Worm (Caenorhabditis elegans) whole organism, young adult: ENCODE results near the gene F36G3.1.

Experiments
- hsf-1 ChIP-seq: fragments of 200-800 bp; sonication (Bioruptor generic); IDR thresholded peaks from 2 replicates; pipeline ENCODE4 v1.3.6; 2022; ENCODE audit warnings: missing genetic modification reagents, missing genetic modification characterization, missing compliant biosample characterization
- tbp1 ChIP-seq: fragments of 200-800 bp; sonication (Bioruptor generic); optimal IDR thresholded peaks from 2 replicates; lab custom pipeline; 2018; ENCODE audit warnings: mild to moderate bottlenecking, missing genetic modification characterization, missing compliant biosample characterization

DNA sequence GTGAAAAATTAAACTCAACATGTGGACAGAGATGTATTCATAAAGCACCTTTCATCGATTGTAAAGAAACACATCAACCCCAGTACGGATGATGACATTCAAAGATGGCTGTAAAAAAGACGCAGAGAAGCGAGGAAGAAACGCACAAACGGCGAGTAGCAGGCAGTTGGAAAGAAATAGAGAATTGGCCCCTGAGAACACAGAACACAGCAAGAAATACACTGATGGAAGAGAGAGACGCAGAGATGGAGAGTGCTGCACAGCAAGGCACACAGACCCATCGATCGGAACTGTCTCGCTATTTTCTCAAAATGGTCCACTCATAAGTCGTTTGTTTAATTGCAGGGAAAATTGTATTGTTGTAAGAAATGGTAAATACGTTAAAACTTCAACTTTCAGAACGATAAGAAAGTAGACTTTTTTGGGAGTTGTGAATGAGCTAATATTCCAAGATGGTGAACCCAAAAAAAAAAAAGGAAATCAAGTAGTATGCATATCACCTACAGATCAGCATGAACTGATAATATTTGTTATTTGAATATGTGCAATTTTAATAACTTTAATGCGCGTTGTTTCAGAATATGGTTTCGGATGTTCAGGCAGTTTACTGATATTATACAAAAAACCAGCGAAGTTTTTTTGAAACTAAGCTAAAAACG, 33.7 kb upstream of the F36G3.1 start:
- no peak for TF ChIP-seq tbp1 (GFP tag; lab: Kevin White, UChicago)
- TF ChIP-seq hsf-1 (GFP tag; lab: Robert Waterston, UW), result no peak
